Worm (Caenorhabditis elegans) whole organism, L1 larva: ENCODE data around the gene aqp-12.
A peak's percentile ranks its signal among the peaks of the same experiment; 100 is the strongest.

Experiments used
- aly-2 ChIP-seq: fragments of 150-350 bp; optimal IDR thresholded peaks from 2 replicates; lab custom pipeline; 2014; ENCODE audit warnings: missing biosample characterization, missing genetic modification characterization
- blmp-1 ChIP-seq: fragments of 150-350 bp; optimal IDR thresholded peaks from 2 replicates; lab custom pipeline; 2014; ENCODE audit warnings: missing biosample characterization, missing genetic modification characterization
- ceh-63 ChIP-seq: fragments of 200-800 bp; sonication (Bioruptor generic); optimal IDR thresholded peaks from 2 replicates; lab custom pipeline; 2018; ENCODE audit warnings: mild to moderate bottlenecking, missing genetic modification characterization, missing compliant biosample characterization
- ces-1 ChIP-seq: fragments of 150-350 bp; optimal IDR thresholded peaks from 2 replicates; lab custom pipeline; 2014; ENCODE audit warnings: missing biosample characterization, missing genetic modification reagents, missing genetic modification characterization
- efl-1 ChIP-seq, 4 experiments: fragments of 150-350 bp; optimal IDR thresholded peaks in 3 of 4; peaks in 1 of 4; 1 replicate in 1 of 4; 2 replicates in 3 of 4; lab custom pipeline; 2014; ENCODE audit warnings: missing biosample characterization in 2 of 4, missing genetic modification characterization in 2 of 4, missing genetic modification reagents in 2 of 4
- efl-3 ChIP-seq: fragments of 200-800 bp; sonication (Bioruptor generic); optimal IDR thresholded peaks from 2 replicates; lab custom pipeline; 2018; ENCODE audit warnings: mild to moderate bottlenecking, missing genetic modification characterization, missing compliant biosample characterization
- elt-2 ChIP-seq: sonication (generic microtip); optimal IDR thresholded peaks from 2 replicates; lab custom pipeline; 2016; ENCODE audit warnings: missing genetic modification characterization, mild to moderate bottlenecking, inconsistent platforms, missing compliant biosample characterization, missing genetic modification reagents
- ets-5 ChIP-seq: fragments of 200-800 bp; sonication (Bioruptor generic); IDR thresholded peaks from 2 replicates; pipeline ENCODE4 v1.3.6; 2022; ENCODE audit warnings: missing genetic modification characterization, missing compliant biosample characterization
- fkh-10 ChIP-seq: sonication (generic microtip); optimal IDR thresholded peaks from 2 replicates; lab custom pipeline; 2017; ENCODE audit warnings: missing biosample characterization, missing genetic modification reagents, missing genetic modification characterization
- fos-1 ChIP-seq: fragments of 150-350 bp; optimal IDR thresholded peaks from 2 replicates; lab custom pipeline; 2014; ENCODE audit warnings: missing biosample characterization, missing genetic modification characterization
- grh-1 ChIP-seq: fragments of 200-800 bp; sonication (Bioruptor generic); IDR thresholded peaks from 2 replicates; pipeline ENCODE4 v1.3.6; 2022; ENCODE audit warnings: missing genetic modification reagents, missing genetic modification characterization, missing compliant biosample characterization
- hlh-4 ChIP-seq: sonication (generic microtip); optimal IDR thresholded peaks from 2 replicates; lab custom pipeline; 2016; ENCODE audit warnings: mild to moderate bottlenecking, missing genetic modification characterization, missing compliant biosample characterization
- hpl-2 ChIP-seq: fragments of 150-350 bp; optimal IDR thresholded peaks from 2 replicates; lab custom pipeline; 2014; ENCODE audit warnings: missing biosample characterization, missing genetic modification reagents, missing genetic modification characterization
- irx-1 ChIP-seq: sonication (generic microtip); optimal IDR thresholded peaks from 2 replicates; lab custom pipeline; 2016; ENCODE audit warnings: missing genetic modification characterization, missing compliant biosample characterization
- isw-1 ChIP-seq: fragments of 200-800 bp; sonication (Bioruptor generic); IDR thresholded peaks from 2 replicates; pipeline ENCODE4 v1.3.6; 2022; ENCODE audit warnings: missing genetic modification characterization, missing compliant biosample characterization
- lin-13 ChIP-seq: fragments of 150-350 bp; optimal IDR thresholded peaks from 2 replicates; lab custom pipeline; 2014; ENCODE audit warnings: missing biosample characterization, missing genetic modification reagents, missing genetic modification characterization
- lin-15B ChIP-seq: fragments of 150-350 bp; sonication (generic microtip); optimal IDR thresholded peaks from 3 replicates; lab custom pipeline; 2014; ENCODE audit warnings: missing biosample characterization, missing genetic modification characterization
- lin-39 ChIP-seq: fragments of 150-350 bp; optimal IDR thresholded peaks from 2 replicates; lab custom pipeline; 2014; ENCODE audit warnings: missing biosample characterization, missing genetic modification reagents, missing genetic modification characterization
- lir-3 ChIP-seq: sonication (generic microtip); optimal IDR thresholded peaks from 2 replicates; lab custom pipeline; 2016; ENCODE audit warnings: mild to moderate bottlenecking, missing genetic modification characterization, moderate library complexity, missing compliant biosample characterization; ENCODE audit not compliant: poor library complexity
- lsy-2 ChIP-seq, 2 experiments: fragments of 150-350 bp; optimal IDR thresholded peaks; 2 replicates each; lab custom pipeline; 2014; ENCODE audit warnings: missing biosample characterization in 2 of 2, missing genetic modification characterization in 2 of 2
- mab-9 ChIP-seq: fragments of 200-800 bp; sonication (Bioruptor generic); IDR thresholded peaks from 2 replicates; pipeline ENCODE4 v1.3.6; 2022; ENCODE audit warnings: missing genetic modification reagents, missing genetic modification characterization, missing compliant biosample characterization
- mef-2 ChIP-seq: fragments of 150-350 bp; optimal IDR thresholded peaks from 2 replicates; lab custom pipeline; 2014; ENCODE audit warnings: missing biosample characterization, missing genetic modification characterization
- nhr-19 ChIP-seq: fragments of 200-800 bp; sonication (Bioruptor generic); conservative IDR thresholded peaks from 2 replicates; pipeline ENCODE4 v1.3.6; 2022; ENCODE audit warnings: missing genetic modification characterization, missing compliant biosample characterization
- nhr-20 ChIP-seq: sonication (generic microtip); optimal IDR thresholded peaks from 2 replicates; lab custom pipeline; 2016; ENCODE audit warnings: mild to moderate bottlenecking, missing genetic modification characterization, missing compliant biosample characterization
- nhr-47 ChIP-seq: sonication (generic microtip); optimal IDR thresholded peaks from 2 replicates; lab custom pipeline; 2016; ENCODE audit warnings: mild to moderate bottlenecking, missing genetic modification characterization, moderate library complexity, missing compliant biosample characterization
- nhr-71 ChIP-seq: sonication (generic microtip); optimal IDR thresholded peaks from 2 replicates; lab custom pipeline; 2016; ENCODE audit warnings: mild to moderate bottlenecking, missing genetic modification characterization, moderate library complexity, missing compliant biosample characterization
- nhr-76 ChIP-seq: sonication (generic microtip); optimal IDR thresholded peaks from 2 replicates; lab custom pipeline; 2017; ENCODE audit warnings: missing biosample characterization, missing genetic modification characterization
- nhr-84 ChIP-seq: sonication (generic microtip); optimal IDR thresholded peaks from 2 replicates; lab custom pipeline; 2017; ENCODE audit warnings: missing biosample characterization, missing genetic modification characterization
- nhr-85 ChIP-seq: sonication (generic microtip); peaks from one replicate; lab custom pipeline; 2016; ENCODE audit warnings: missing genetic modification characterization, inconsistent platforms, missing compliant biosample characterization
- nhr-90 ChIP-seq: sonication (generic microtip); optimal IDR thresholded peaks from 2 replicates; lab custom pipeline; 2016; ENCODE audit warnings: mild to moderate bottlenecking, missing genetic modification characterization, missing compliant biosample characterization; ENCODE audit not compliant: poor library complexity
- pax-3 ChIP-seq: fragments of 200-800 bp; sonication (Bioruptor generic); optimal IDR thresholded peaks from 2 replicates; lab custom pipeline; 2018; ENCODE audit warnings: mild to moderate bottlenecking, missing genetic modification characterization, moderate library complexity, missing compliant biosample characterization
- pqm-1 ChIP-seq: sonication (generic microtip); optimal IDR thresholded peaks from 3 replicates; lab custom pipeline; 2017; ENCODE audit warnings: missing biosample characterization, missing genetic modification characterization
- sup-37 ChIP-seq: fragments of 200-800 bp; sonication (Bioruptor generic); optimal IDR thresholded peaks from 2 replicates; lab custom pipeline; 2018; ENCODE audit warnings: mild to moderate bottlenecking, missing genetic modification characterization, missing compliant biosample characterization
- swsn-7 ChIP-seq: sonication (generic microtip); optimal IDR thresholded peaks from 2 replicates; lab custom pipeline; 2016; ENCODE audit warnings: missing genetic modification characterization, missing compliant biosample characterization
- tbx-2 ChIP-seq: sonication (generic microtip); optimal IDR thresholded peaks from 2 replicates; lab custom pipeline; 2016; ENCODE audit warnings: missing genetic modification characterization, missing compliant biosample characterization
- unc-30 ChIP-seq: sonication (generic microtip); optimal IDR thresholded peaks from 2 replicates; lab custom pipeline; 2017; ENCODE audit warnings: missing biosample characterization, missing genetic modification characterization
- unc-86 ChIP-seq: sonication (generic microtip); optimal IDR thresholded peaks from 2 replicates; lab custom pipeline; 2016; ENCODE audit warnings: missing genetic modification characterization, missing compliant biosample characterization
- vab-15 ChIP-seq: sonication (generic microtip); optimal IDR thresholded peaks from 2 replicates; lab custom pipeline; 2017; ENCODE audit warnings: missing genotype, mild to moderate bottlenecking, missing genetic modification characterization, missing compliant biosample characterization
- zag-1 ChIP-seq: fragments of 150-350 bp; optimal IDR thresholded peaks from 2 replicates; lab custom pipeline; 2014; ENCODE audit warnings: missing biosample characterization, missing genetic modification characterization
- ztf-11 ChIP-seq, 2 experiments: sonication (generic microtip); optimal IDR thresholded peaks; 2 replicates each; lab custom pipeline; 2016 to 2017; ENCODE audit warnings: missing genetic modification characterization in 2 of 2, missing biosample characterization in 1 of 2, missing compliant biosample characterization in 1 of 2
- ztf-4 ChIP-seq: fragments of 150-350 bp; optimal IDR thresholded peaks from 2 replicates; lab custom pipeline; 2014; ENCODE audit warnings: missing biosample characterization, missing genetic modification characterization

aqp-12 gene

DNA sequence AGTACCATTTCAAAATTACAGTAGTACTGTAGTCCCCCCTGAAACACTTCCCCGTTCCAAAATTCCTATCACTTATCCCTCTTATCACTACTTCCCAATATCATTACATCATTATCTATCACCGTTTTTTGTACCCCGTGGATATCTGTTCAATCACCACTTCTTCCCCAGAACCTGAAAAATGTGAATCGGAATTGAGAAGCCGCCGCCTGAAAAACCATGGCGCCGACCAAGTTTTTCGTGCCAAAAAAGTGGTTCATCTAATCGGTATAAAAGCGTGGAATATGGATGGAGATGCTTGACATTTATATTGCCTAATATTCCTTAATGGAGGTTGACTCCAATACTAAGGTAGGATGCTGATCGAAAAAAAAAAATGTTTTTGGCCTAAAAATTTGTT is 30.7 kb upstream of the aqp-12 start, which contains the start of gene rol-1:
Gene rol-1 (plus strand): TSS at position 301 of the 400 bp plus-strand sequence.
- TF ChIP-seq blmp-1 (tag; lab: Kevin White, UChicago) = no peak
- no peak for TF ChIP-seq zag-1 (tag; lab: Kevin White, UChicago)
- TF ChIP-seq grh-1 (GFP tag; lab: Robert Waterston, UW) = no peak
- no peak for TF ChIP-seq lir-3
- TF ChIP-seq nhr-19 (GFP tag; lab: Robert Waterston, UW) = no peak
- no peak for TF ChIP-seq hlh-4 (tag; lab: Kevin White, UChicago)
- TF ChIP-seq irx-1 (tag; lab: Kevin White, UChicago) = no peak
- no peak for TF ChIP-seq lin-39 (tag; lab: Kevin White, UChicago)
- TF ChIP-seq lin-13 (GFP tag; lab: Kevin White, UChicago) = no peak
- no peak for TF ChIP-seq mef-2 (tag; lab: Kevin White, UChicago)
- no peak for TF ChIP-seq fos-1 (tag; lab: Kevin White, UChicago)
- TF ChIP-seq nhr-76 (tag; lab: Kevin White, UChicago) = no peak
- no peak for TF ChIP-seq aly-2
- no peak for TF ChIP-seq nhr-84
- TF ChIP-seq ces-1 (GFP tag; lab: Kevin White, UChicago) = no peak
- TF ChIP-seq ceh-63 = no peak
- TF ChIP-seq ets-5 (GFP tag; lab: Robert Waterston, UW) = no peak
- TF ChIP-seq vab-15 (tag; lab: Kevin White, UChicago) = no peak
- no peak for TF ChIP-seq tbx-2
- no peak for TF ChIP-seq elt-2 (tag; lab: Kevin White, UChicago)
- TF ChIP-seq, all 84 proteins: peak for 0

DNA sequence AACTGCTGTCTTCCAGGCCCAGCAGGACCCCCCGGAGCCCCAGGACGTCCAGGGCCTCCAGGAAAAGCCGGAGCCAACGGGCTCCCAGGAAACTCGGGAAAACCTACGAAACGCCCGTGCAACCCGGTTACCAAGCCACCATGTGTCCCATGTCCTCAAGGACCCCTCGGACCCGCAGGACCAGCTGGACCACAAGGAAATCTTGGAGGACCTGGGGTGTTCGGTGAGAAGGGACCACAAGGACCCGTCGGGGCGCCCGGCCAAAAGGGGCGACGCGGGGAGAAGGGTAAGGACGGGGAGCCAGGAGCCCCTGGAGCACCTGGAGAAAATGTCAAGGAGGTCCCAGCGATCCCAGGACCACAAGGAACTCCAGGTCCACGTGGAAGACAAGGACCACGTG is 27.6 kb upstream of the aqp-12 start:
- no peak for TF ChIP-seq nhr-84
- no peak for TF ChIP-seq efl-1 (optimal IDR thresholded peaks at IDR 0.05; lab: Kevin White, UChicago)
- no peak for TF ChIP-seq efl-1 (GFP tag; optimal IDR thresholded peaks at IDR 0.05 in 1 of 2; lab: Kevin White, UChicago)
- no peak for TF ChIP-seq pqm-1 (tag; lab: Kevin White, UChicago)
- TF ChIP-seq elt-2 (tag; lab: Kevin White, UChicago) = no peak
- no peak for TF ChIP-seq sup-37 (GFP tag; lab: Kevin White, UChicago)
- no peak for TF ChIP-seq grh-1 (GFP tag; lab: Robert Waterston, UW)
- TF ChIP-seq nhr-90 = no peak
- TF ChIP-seq nhr-20 (tag; lab: Kevin White, UChicago) = no peak
- no peak for TF ChIP-seq ceh-63
- TF ChIP-seq unc-86 = no peak
- no peak for TF ChIP-seq aly-2
- TF ChIP-seq efl-3 = no peak
- TF ChIP-seq lsy-2 (tag; optimal IDR thresholded peaks at IDR 0.05; lab: Kevin White, UChicago) = no peak
- no peak for TF ChIP-seq isw-1
- no peak for TF ChIP-seq mab-9
- no peak for TF ChIP-seq fkh-10 (GFP tag; lab: Kevin White, UChicago)
- no peak for TF ChIP-seq nhr-85
- TF ChIP-seq lin-15B = no peak
- no peak for TF ChIP-seq nhr-47 (tag; lab: Kevin White, UChicago)
- TF ChIP-seq ztf-11 (tag; optimal IDR thresholded peaks at IDR 0.05; lab: Kevin White, UChicago) = no peak
- TF ChIP-seq, all 84 proteins: peak for 0

DNA sequence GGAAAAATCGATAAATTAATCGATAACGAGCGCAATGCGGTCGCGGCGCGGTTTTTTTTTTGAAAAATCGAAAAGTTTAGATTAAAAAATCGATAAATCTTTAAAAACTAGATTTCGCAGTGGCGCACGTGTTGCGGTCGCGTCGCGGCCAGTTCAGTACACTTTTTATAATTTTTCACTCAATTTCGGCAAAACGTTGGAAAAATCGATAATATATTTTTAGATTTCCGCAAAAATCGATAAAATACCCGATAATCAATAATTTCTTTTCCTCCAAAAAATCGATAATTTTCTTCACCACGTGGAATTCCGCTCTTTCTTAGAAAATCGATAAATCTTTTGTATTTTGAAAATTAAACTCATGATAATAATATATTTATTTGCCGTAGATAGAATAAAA is 26.5 kb upstream of the aqp-12 start:
- TF ChIP-seq hpl-2 (GFP tag; lab: Kevin White, UChicago) (no peak), unc-30 (tag; lab: Kevin White, UChicago) (no peak), efl-1 (optimal IDR thresholded peaks at IDR 0.05; lab: Kevin White, UChicago) (no peak), efl-1 (GFP tag; optimal IDR thresholded peaks at IDR 0.05 in 1 of 2; lab: Kevin White, UChicago) (peak in 1 of 2 experiments; percentile 32), unc-86 (no peak), nhr-71 (tag; lab: Kevin White, UChicago) (no peak), pax-3 (tag; lab: Kevin White, UChicago) (no peak), fos-1 (tag; lab: Kevin White, UChicago) (no peak), ztf-4 (tag; lab: Kevin White, UChicago) (no peak), swsn-7 (no peak)
